Worm (Caenorhabditis elegans) whole organism, midembryonic: ENCODE results near the gene sqv-1.
"Not testable (repeated sequence)": the region's sequence is repeated elsewhere in the genome, so short reads cannot be mapped to it uniquely, and the experiment has no call there.

Source experiments
- T22C8.4 ChIP-seq: fragments of 200-800 bp; sonication (Bioruptor generic); IDR thresholded peaks from 2 replicates; pipeline ENCODE4 v1.3.6; 2022; ENCODE audit warnings: missing genetic modification characterization, missing compliant biosample characterization
- cog-1 ChIP-seq: sonication (generic microtip); optimal IDR thresholded peaks from 2 replicates; lab custom pipeline; 2016; ENCODE audit warnings: missing genetic modification characterization, missing compliant biosample characterization
- flt-1 ChIP-seq: fragments of 200-800 bp; sonication (Bioruptor generic); IDR thresholded peaks from 2 replicates; pipeline ENCODE4 v1.3.6; 2022; ENCODE audit warnings: missing genetic modification characterization, missing compliant biosample characterization
- klf-2 ChIP-seq: fragments of 200-800 bp; sonication (Bioruptor generic); conservative IDR thresholded peaks from 2 replicates; pipeline ENCODE4 v1.3.6; 2022; ENCODE audit warnings: missing genetic modification reagents, missing genetic modification characterization, missing compliant biosample characterization
- med-1 ChIP-seq: sonication (generic microtip); optimal IDR thresholded peaks from 2 replicates; lab custom pipeline; 2017; ENCODE audit warnings: missing genetic modification characterization, mild to moderate bottlenecking, missing compliant biosample characterization, antibody characterized with exemption, missing genetic modification reagents; ENCODE audit not compliant: insufficient read depth
- ref-1 ChIP-seq: fragments of 200-800 bp; sonication (Bioruptor generic); conservative IDR thresholded peaks from 2 replicates; pipeline ENCODE4 v1.3.6; 2022; ENCODE audit warnings: missing genetic modification reagents, missing genetic modification characterization, missing compliant biosample characterization
- tab-1 ChIP-seq: fragments of 200-800 bp; sonication (Bioruptor generic); IDR thresholded peaks from 2 replicates; pipeline ENCODE4 v1.3.6; 2022; ENCODE audit warnings: missing genetic modification characterization, missing compliant biosample characterization
- ztf-23 ChIP-seq: fragments of 200-800 bp; sonication (Bioruptor generic); IDR thresholded peaks from 2 replicates; pipeline ENCODE4 v1.3.6; 2022; ENCODE audit warnings: missing genetic modification reagents, missing genetic modification characterization, missing compliant biosample characterization
- ztf-29 ChIP-seq: fragments of 200-800 bp; sonication (Bioruptor generic); IDR thresholded peaks from 2 replicates; pipeline ENCODE4 v1.3.6; 2022; ENCODE audit warnings: missing genetic modification reagents, missing genetic modification characterization, missing compliant biosample characterization

sqv-1 gene

DNA sequence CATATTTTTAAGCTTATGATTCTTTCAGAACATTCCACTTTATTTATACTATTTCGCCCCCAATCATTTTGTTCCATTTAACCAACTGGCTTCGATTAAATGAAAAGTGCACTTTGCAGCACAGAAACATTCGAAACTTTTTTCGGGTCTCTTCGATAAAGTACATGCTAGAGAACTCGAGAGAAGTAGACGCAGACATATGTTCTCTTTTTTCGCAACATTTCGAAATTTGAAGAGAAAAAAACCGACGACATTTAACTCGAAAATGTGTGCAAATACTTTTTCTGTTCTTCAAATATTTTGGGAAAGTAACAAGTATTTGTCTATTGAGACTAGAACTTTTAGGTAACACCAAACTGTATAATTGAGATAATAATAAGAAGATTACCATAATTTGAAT is 16.0 kb downstream of the sqv-1 start:
- no peak for TF ChIP-seq ztf-29
- TF ChIP-seq T22C8.4 = no peak
- TF ChIP-seq tab-1 (GFP tag; lab: Robert Waterston, UW) = no peak
- TF ChIP-seq cog-1 = no peak
- no peak for TF ChIP-seq ref-1
- no peak for TF ChIP-seq ztf-23 (GFP tag; lab: Robert Waterston, UW)
- no peak for TF ChIP-seq med-1 (GFP tag; lab: Kevin White, UChicago)
- no peak for TF ChIP-seq klf-2 (GFP tag; lab: Robert Waterston, UW)
- TF ChIP-seq flt-1 (GFP tag; lab: Robert Waterston, UW) = no peak

- TF ChIP-seq ztf-29 (no peak), ref-1 (no peak), T22C8.4 (no peak), tab-1 (GFP tag; lab: Robert Waterston, UW) (no peak), ztf-23 (GFP tag; lab: Robert Waterston, UW) (no peak), flt-1 (GFP tag; lab: Robert Waterston, UW) (no peak), cog-1 (no peak), klf-2 (GFP tag; lab: Robert Waterston, UW) (no peak), med-1 (GFP tag; lab: Kevin White, UChicago) (no peak)
Observed at ce11 chrIV:8377501-8377900, 16.6 kb downstream of the sqv-1 start, which contains the start of gene D2096.7. D2096.7 (minus strand) TSS chrIV:8377630.

- TF ChIP-seq T22C8.4 (no peak), cog-1 (no peak), klf-2 (GFP tag; lab: Robert Waterston, UW) (no peak), flt-1 (GFP tag; lab: Robert Waterston, UW) (no peak), tab-1 (GFP tag; lab: Robert Waterston, UW) (no peak), ztf-23 (GFP tag; lab: Robert Waterston, UW) (no peak), ref-1 (no peak), med-1 (GFP tag; lab: Kevin White, UChicago) (no peak), ztf-29 (no peak)
Observed at ce11 chrIV:8378280-8378679, 17.4 kb downstream of the sqv-1 start.

ce11 chrIV:8379278-8379677 is 18.4 kb downstream of the sqv-1 start, which contains the start of gene nap-1:
nap-1 (minus strand) TSS chrIV:8379319.
- TF ChIP-seq med-1 (GFP tag; lab: Kevin White, UChicago) (no peak), cog-1 (peak; percentile 36)

DNA sequence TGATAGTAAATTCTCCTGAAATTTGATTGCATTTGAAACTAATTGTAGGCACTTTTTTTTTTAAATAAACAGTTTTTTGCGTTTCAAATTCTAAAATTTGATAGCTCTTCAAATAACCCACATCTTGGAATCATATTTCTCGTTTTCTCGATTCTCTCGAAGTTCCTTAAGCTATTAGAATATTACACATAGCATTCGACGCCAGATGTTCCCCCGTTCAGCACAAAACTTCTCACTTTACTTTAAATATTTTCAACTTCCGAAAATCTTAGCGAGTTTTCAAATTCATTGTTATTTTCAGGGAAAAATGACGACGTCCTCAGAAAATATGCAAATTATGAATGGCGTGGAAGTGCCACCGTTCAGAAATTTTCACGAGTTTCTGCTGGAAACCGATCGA is 18.8 kb downstream of the sqv-1 start, which contains the start of gene praf-3:
praf-3 (plus strand) TSS at position 301 of the 400 bp plus-strand sequence.
- TF ChIP-seq flt-1 (GFP tag; lab: Robert Waterston, UW) (no peak), ref-1 (no peak), klf-2 (GFP tag; lab: Robert Waterston, UW) (no peak), med-1 (GFP tag; lab: Kevin White, UChicago) (no peak), T22C8.4 (no peak), ztf-29 (no peak), ztf-23 (GFP tag; lab: Robert Waterston, UW) (no peak), cog-1 (no peak), tab-1 (GFP tag; lab: Robert Waterston, UW) (no peak)

- no peak for TF ChIP-seq T22C8.4
- no peak for TF ChIP-seq cog-1
- no peak for TF ChIP-seq ref-1
- TF ChIP-seq tab-1 (GFP tag; lab: Robert Waterston, UW) = no peak
- TF ChIP-seq med-1 (GFP tag; lab: Kevin White, UChicago) = no peak
Observed at ce11 chrIV:8380266-8380850, 19.4 kb downstream of the sqv-1 start.

- no peak for TF ChIP-seq klf-2 (GFP tag; lab: Robert Waterston, UW)
- no peak for TF ChIP-seq T22C8.4
- TF ChIP-seq med-1 (GFP tag; lab: Kevin White, UChicago) = no peak
- TF ChIP-seq ztf-23 (GFP tag; lab: Robert Waterston, UW) = no peak
- TF ChIP-seq cog-1 = no peak
- TF ChIP-seq ref-1 = no peak
- TF ChIP-seq ztf-29 = no peak
- no peak for TF ChIP-seq flt-1 (GFP tag; lab: Robert Waterston, UW)
- TF ChIP-seq tab-1 (GFP tag; lab: Robert Waterston, UW) = no peak
Observed at ce11 chrIV:8382695-8383094, 21.8 kb downstream of the sqv-1 start, which contains the start of gene D2096.9. D2096.9 (minus strand) TSS chrIV:8382795.

DNA sequence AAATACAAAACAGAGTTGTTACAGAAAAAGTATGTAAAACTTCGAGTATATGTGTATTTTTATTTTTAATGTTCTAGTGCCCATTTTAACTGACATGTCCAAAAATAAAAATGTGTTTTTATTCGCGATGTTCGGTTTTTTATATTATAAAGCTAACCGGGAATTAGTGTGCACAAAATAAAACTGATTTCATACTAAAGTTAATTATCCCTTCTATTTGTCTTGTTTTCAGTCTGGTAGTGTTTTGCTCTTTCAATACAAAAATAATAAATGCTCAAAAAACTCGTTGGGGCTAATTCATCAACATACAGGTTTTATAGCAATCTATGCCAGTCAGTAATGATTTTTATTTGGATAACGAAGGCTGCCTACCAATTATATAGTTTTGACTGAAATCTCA is 23.8 kb downstream of the sqv-1 start:
- TF ChIP-seq ztf-29 = no peak

DNA sequence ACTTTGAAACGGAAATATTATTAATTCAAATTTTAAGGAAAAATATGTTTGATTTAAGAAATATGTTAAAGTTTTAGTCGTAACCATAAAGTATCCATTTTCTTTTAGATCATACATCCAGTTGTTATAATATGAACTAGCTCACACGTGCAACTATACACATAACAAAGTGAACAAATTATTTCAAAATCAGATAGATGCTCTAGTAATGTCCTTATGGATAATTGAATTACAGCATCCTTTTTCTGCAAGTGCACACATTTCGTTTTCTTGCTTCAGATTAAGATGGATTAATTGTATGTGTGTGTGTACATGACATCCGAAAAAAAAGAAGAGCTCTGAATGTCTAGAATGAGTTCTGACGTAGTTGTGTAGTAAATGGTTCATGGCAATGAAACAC is 24.7 kb downstream of the sqv-1 start:
- no peak for TF ChIP-seq flt-1 (GFP tag; lab: Robert Waterston, UW)
- no peak for TF ChIP-seq T22C8.4
- no peak for TF ChIP-seq ref-1
- TF ChIP-seq med-1 (GFP tag; lab: Kevin White, UChicago) = no peak

ce11 chrIV:8389139-8389538 is 28.2 kb downstream of the sqv-1 start, which contains the start of gene D2096.10:
D2096.10 (minus strand) TSS chrIV:8389239.
- not testable (repeated sequence) for TF ChIP-seq T22C8.4; klf-2 (GFP tag; lab: Robert Waterston, UW); ztf-23 (GFP tag; lab: Robert Waterston, UW)

DNA sequence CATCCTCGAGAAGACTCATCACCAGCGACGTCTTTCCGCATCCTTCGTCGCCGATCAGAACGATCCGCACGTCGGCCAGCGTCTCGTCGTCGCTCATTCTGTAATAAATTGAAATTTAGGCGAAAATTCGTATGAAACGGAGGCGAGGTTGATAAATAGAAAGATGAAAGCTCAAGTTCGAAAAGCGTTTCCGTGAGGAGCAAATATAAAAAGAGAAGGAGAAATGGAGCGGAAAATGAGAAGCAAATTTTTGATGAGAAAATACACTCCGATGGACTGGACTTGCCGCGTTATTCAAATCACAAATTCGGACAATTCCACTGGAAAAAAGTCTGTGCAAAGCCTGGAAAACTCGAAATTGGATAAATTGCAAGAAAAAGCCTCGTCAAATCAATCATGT is 33.2 kb downstream of the sqv-1 start, which contains the start of gene D2096.11:
D2096.11 (minus strand) TSS at position 101 of the 400 bp plus-strand sequence.
- TF ChIP-seq ztf-29 = no peak
- no peak for TF ChIP-seq T22C8.4
- TF ChIP-seq ztf-23 (GFP tag; lab: Robert Waterston, UW) = no peak
- no peak for TF ChIP-seq ref-1
- no peak for TF ChIP-seq cog-1
- TF ChIP-seq med-1 (GFP tag; lab: Kevin White, UChicago) = no peak
- no peak for TF ChIP-seq flt-1 (GFP tag; lab: Robert Waterston, UW)
- no peak for TF ChIP-seq tab-1 (GFP tag; lab: Robert Waterston, UW)
- no peak for TF ChIP-seq klf-2 (GFP tag; lab: Robert Waterston, UW)
